Fruit fly (Drosophila melanogaster) whole organism, embryonic: ENCODE results near the gene Tlk.

Experiments
- Ada2b ChIP-seq: fragments of 200-800 bp; sonication (Bioruptor generic); IDR thresholded peaks from 2 replicates; pipeline ENCODE4 v1.3.6; 2022; ENCODE audit warnings: missing biosample characterization, missing genetic modification characterization
- CG10321 ChIP-seq: fragments of 200-800 bp; sonication (Bioruptor generic); IDR thresholded peaks from 2 replicates; pipeline ENCODE4 v1.3.6; 2022; ENCODE audit warnings: missing biosample characterization, missing genetic modification characterization
- CG10543 ChIP-seq: fragments of 200-800 bp; sonication (Bioruptor generic); optimal IDR thresholded peaks from 3 replicates; lab custom pipeline; 2017; ENCODE audit warnings: missing biosample characterization, mild to moderate bottlenecking, missing genetic modification characterization, moderate library complexity
- CG12104 ChIP-seq: fragments of 200-800 bp; sonication (Bioruptor generic); optimal IDR thresholded peaks from 3 replicates; lab custom pipeline; 2016; ENCODE audit warnings: missing biosample characterization, missing genetic modification characterization
- CG13624 ChIP-seq: fragments of 200-800 bp; sonication (Bioruptor generic); optimal IDR thresholded peaks from 2 replicates; lab custom pipeline; 2016; ENCODE audit warnings: missing biosample characterization, missing genetic modification characterization
- CG14050 ChIP-seq: fragments of 200-800 bp; sonication (Bioruptor generic); IDR thresholded peaks from 3 replicates; pipeline ENCODE4 v1.3.6; 2022; ENCODE audit warnings: missing biosample characterization, missing genetic modification characterization
- CG14441 ChIP-seq: fragments of 200-800 bp; sonication (Bioruptor generic); IDR thresholded peaks from 2 replicates; pipeline ENCODE4 v1.3.6; 2022; ENCODE audit warnings: missing biosample characterization, missing genetic modification characterization
- CG15073 ChIP-seq: fragments of 200-800 bp; sonication (Bioruptor generic); optimal IDR thresholded peaks from 2 replicates; lab custom pipeline; 2016; ENCODE audit warnings: missing biosample characterization, missing genetic modification characterization
- CG1529 ChIP-seq: fragments of 200-800 bp; sonication (Bioruptor generic); optimal IDR thresholded peaks from 3 replicates; lab custom pipeline; 2018; ENCODE audit warnings: missing biosample characterization, missing genetic modification characterization
- CG15514 ChIP-seq: fragments of 200-800 bp; sonication (Bioruptor generic); optimal IDR thresholded peaks from 3 replicates; lab custom pipeline; 2017; ENCODE audit warnings: missing biosample characterization, missing genetic modification characterization, mild to moderate bottlenecking, moderate library complexity, missing genetic modification reagents
- CG17328 ChIP-seq: fragments of 200-800 bp; sonication (Bioruptor generic); IDR thresholded peaks from 2 replicates; pipeline ENCODE4 v1.3.6; 2022; ENCODE audit warnings: missing biosample characterization, missing genetic modification characterization
- CG31365 ChIP-seq: fragments of 200-800 bp; sonication (Bioruptor generic); optimal IDR thresholded peaks from 2 replicates; lab custom pipeline; 2018; ENCODE audit warnings: missing biosample characterization, mild to moderate bottlenecking, missing genetic modification characterization
- CG31441 ChIP-seq: fragments of 200-800 bp; sonication (Bioruptor generic); IDR thresholded peaks from 2 replicates; pipeline ENCODE4 v1.3.6; 2022; ENCODE audit warnings: missing biosample characterization, missing genetic modification characterization
- CG32772 ChIP-seq: fragments of 200-800 bp; sonication (Bioruptor generic); IDR thresholded peaks from 2 replicates; pipeline ENCODE4 v1.3.6; 2022; ENCODE audit warnings: missing biosample characterization, missing genetic modification characterization
- CG6765 ChIP-seq: fragments of 200-800 bp; sonication (Bioruptor generic); optimal IDR thresholded peaks from 3 replicates; lab custom pipeline; 2017; ENCODE audit warnings: missing biosample characterization, mild to moderate bottlenecking, missing genetic modification characterization
- CG6813 ChIP-seq: fragments of 200-800 bp; sonication (Bioruptor generic); optimal IDR thresholded peaks from 2 replicates; lab custom pipeline; 2017; ENCODE audit warnings: missing biosample characterization, missing genetic modification characterization, mild to moderate bottlenecking, moderate library complexity, missing genetic modification reagents
- CG6854 ChIP-seq: fragments of 200-800 bp; sonication (Bioruptor generic); optimal IDR thresholded peaks from 3 replicates; lab custom pipeline; 2017; ENCODE audit warnings: missing biosample characterization, mild to moderate bottlenecking, missing genetic modification characterization
- CG7271 ChIP-seq: fragments of 200-800 bp; sonication (Bioruptor generic); optimal IDR thresholded peaks from 2 replicates; lab custom pipeline; 2018; ENCODE audit warnings: missing biosample characterization, mild to moderate bottlenecking, missing genetic modification characterization, moderate library complexity
- CG9797 ChIP-seq: fragments of 200-800 bp; sonication (Bioruptor generic); optimal IDR thresholded peaks from 3 replicates; lab custom pipeline; 2018; ENCODE audit warnings: missing biosample characterization, mild to moderate bottlenecking, missing genetic modification characterization
- Camta ChIP-seq: fragments of 200-800 bp; sonication (Bioruptor generic); optimal IDR thresholded peaks from 2 replicates; lab custom pipeline; 2016; ENCODE audit warnings: missing biosample characterization, missing genetic modification characterization
- D19A ChIP-seq: fragments of 200-800 bp; optimal IDR thresholded peaks from 3 replicates; lab custom pipeline; 2019; ENCODE audit warnings: missing biosample characterization, mild to moderate bottlenecking, missing genetic modification characterization, moderate library complexity
- E2f1 ChIP-seq: fragments of 200-800 bp; sonication (Bioruptor generic); IDR thresholded peaks from 2 replicates; pipeline ENCODE4 v1.3.6; 2022; ENCODE audit warnings: missing biosample characterization, missing genetic modification characterization
- Ets97D ChIP-seq: fragments of 200-800 bp; sonication (Bioruptor generic); optimal IDR thresholded peaks from 3 replicates; lab custom pipeline; 2016; ENCODE audit warnings: missing biosample characterization, missing genetic modification characterization
- Kr ChIP-seq: fragments of 200-800 bp; sonication (Bioruptor generic); optimal IDR thresholded peaks from 2 replicates; lab custom pipeline; 2017; ENCODE audit warnings: missing biosample characterization, mild to moderate bottlenecking, missing genetic modification characterization
- MTF-1 ChIP-seq: fragments of 200-800 bp; sonication (Bioruptor generic); optimal IDR thresholded peaks from 2 replicates; lab custom pipeline; 2018; ENCODE audit warnings: missing biosample characterization, mild to moderate bottlenecking, missing genetic modification characterization, borderline replicate concordance
- Nf-YC ChIP-seq: fragments of 200-800 bp; optimal IDR thresholded peaks from 3 replicates; lab custom pipeline; 2019; ENCODE audit warnings: missing biosample characterization, mild to moderate bottlenecking, missing genetic modification characterization, moderate library complexity
- Pdp1 ChIP-seq, 2 experiments: fragments of 200-800 bp; sonication (Bioruptor generic); optimal IDR thresholded peaks; 3 replicates each; lab custom pipeline; 2016; ENCODE audit warnings: missing biosample characterization in 2 of 2, missing genetic modification characterization in 2 of 2, mild to moderate bottlenecking in 1 of 2, moderate library complexity in 1 of 2
- Sry-δ ChIP-seq: fragments of 200-800 bp; sonication (Bioruptor generic); optimal IDR thresholded peaks from 2 replicates; lab custom pipeline; 2016; ENCODE audit warnings: missing biosample characterization, missing genetic modification characterization
- Trl ChIP-seq, 3 experiments: fragments of >200 bp in 2 of 3; fragments of 200-800 bp in 1 of 3; sonication (Bioruptor generic) in 1 of 3; optimal IDR thresholded peaks; 2 replicates in 1 of 3; 3 replicates in 2 of 3; lab custom pipeline; 2016 to 2017; ENCODE audit warnings: missing biosample characterization in 1 of 3, missing genetic modification characterization in 1 of 3
- amos ChIP-seq: fragments of 200-800 bp; sonication (Bioruptor generic); IDR thresholded peaks from 2 replicates; pipeline ENCODE4 v1.3.6; 2022; ENCODE audit warnings: missing biosample characterization, missing genetic modification characterization; ENCODE audit not compliant: partially characterized antibody
- cg ChIP-seq: fragments of 200-800 bp; sonication (Bioruptor generic); optimal IDR thresholded peaks from 3 replicates; lab custom pipeline; 2019; ENCODE audit warnings: missing biosample characterization, mild to moderate bottlenecking, missing genetic modification characterization, moderate library complexity
- cwo ChIP-seq: fragments of 200-800 bp; sonication (Bioruptor generic); optimal IDR thresholded peaks from 3 replicates; lab custom pipeline; 2017; ENCODE audit warnings: missing biosample characterization, missing genetic modification characterization, mild to moderate bottlenecking, moderate library complexity, missing genetic modification reagents
- hb ChIP-seq: fragments of 200-800 bp; sonication (Bioruptor generic); IDR thresholded peaks from 3 replicates; pipeline ENCODE4 v1.3.6; 2022; ENCODE audit warnings: missing biosample characterization, missing genetic modification characterization; ENCODE audit not compliant: partially characterized antibody
- hkb ChIP-seq, 2 experiments: fragments of 200-800 bp in 1 of 2; fragments of >200 bp in 1 of 2; sonication (Bioruptor generic) in 1 of 2; IDR thresholded peaks in 1 of 2; optimal IDR thresholded peaks in 1 of 2; 2 replicates each; pipeline versions ENCODE4 v1.3.6 to Lab custom; 2017 to 2022; ENCODE audit warnings: missing biosample characterization in 1 of 2, missing genetic modification characterization in 1 of 2
- insv ChIP-seq, 2 experiments: fragments of 200-800 bp; sonication (Bioruptor generic); optimal IDR thresholded peaks; 3 replicates each; lab custom pipeline; 2016 to 2018; ENCODE audit warnings: missing biosample characterization in 2 of 2, missing genetic modification characterization in 2 of 2
- ken ChIP-seq: fragments of 200-800 bp; sonication (Bioruptor generic); IDR thresholded peaks from 3 replicates; pipeline ENCODE4 v1.3.6; 2022; ENCODE audit warnings: missing biosample characterization, missing genetic modification characterization
- lilli ChIP-seq: fragments of 200-800 bp; sonication (Bioruptor generic); optimal IDR thresholded peaks from 3 replicates; lab custom pipeline; 2016; ENCODE audit warnings: missing biosample characterization, missing genetic modification characterization
- mam ChIP-seq: fragments of 200-800 bp; sonication (Bioruptor generic); optimal IDR thresholded peaks from 3 replicates; lab custom pipeline; 2016; ENCODE audit warnings: missing biosample characterization, missing genetic modification characterization
- nom ChIP-seq: fragments of 200-800 bp; sonication (Bioruptor generic); optimal IDR thresholded peaks from 2 replicates; lab custom pipeline; 2017; ENCODE audit warnings: missing biosample characterization, missing genetic modification characterization, mild to moderate bottlenecking, moderate library complexity, missing genetic modification reagents
- onecut ChIP-seq: fragments of 200-800 bp; sonication (Bioruptor generic); IDR thresholded peaks from 2 replicates; pipeline ENCODE4 v1.3.6; 2022; ENCODE audit warnings: missing biosample characterization, missing genetic modification characterization
- pho ChIP-seq: fragments of 200-800 bp; sonication (Bioruptor generic); optimal IDR thresholded peaks from 2 replicates; lab custom pipeline; 2016; ENCODE audit warnings: missing biosample characterization, missing genetic modification characterization
- pita ChIP-seq: fragments of 200-800 bp; sonication (Bioruptor generic); optimal IDR thresholded peaks from 2 replicates; lab custom pipeline; 2017; ENCODE audit warnings: missing biosample characterization, mild to moderate bottlenecking, missing genetic modification characterization
- prd ChIP-seq, 3 experiments: fragments of >200 bp in 2 of 3; fragments of 200-800 bp in 1 of 3; sonication (Bioruptor generic) in 1 of 3; optimal IDR thresholded peaks in 2 of 3; IDR thresholded peaks in 1 of 3; 2 replicates in 2 of 3; 3 replicates in 1 of 3; pipeline versions ENCODE4 v1.3.6 to Lab custom; 2017 to 2022; ENCODE audit warnings: missing biosample characterization in 1 of 3, missing genetic modification characterization in 1 of 3
- ro ChIP-seq: fragments of 200-800 bp; sonication (Bioruptor generic); IDR thresholded peaks from 2 replicates; pipeline ENCODE4 v1.3.6; 2022; ENCODE audit warnings: missing biosample characterization, missing genetic modification characterization
- sr ChIP-seq: fragments of 200-800 bp; sonication (Bioruptor generic); IDR thresholded peaks from 3 replicates; pipeline ENCODE4 v1.3.6; 2022; ENCODE audit warnings: missing biosample characterization, missing genetic modification characterization
- sug ChIP-seq: fragments of 200-800 bp; optimal IDR thresholded peaks from 2 replicates; lab custom pipeline; 2019; ENCODE audit warnings: missing biosample characterization, mild to moderate bottlenecking, missing genetic modification characterization, moderate library complexity
- tna ChIP-seq: fragments of 200-800 bp; sonication (Bioruptor generic); IDR thresholded peaks from 2 replicates; pipeline ENCODE4 v1.3.6; 2022; ENCODE audit warnings: missing biosample characterization, missing genetic modification characterization; ENCODE audit not compliant: partially characterized antibody
- tx ChIP-seq: fragments of 200-800 bp; sonication (Bioruptor generic); optimal IDR thresholded peaks from 2 replicates; lab custom pipeline; 2016; ENCODE audit warnings: missing biosample characterization, missing genetic modification characterization
- vnd ChIP-seq: fragments of 200-800 bp; sonication (Bioruptor generic); IDR thresholded peaks from 3 replicates; pipeline ENCODE4 v1.3.6; 2022; ENCODE audit warnings: missing biosample characterization, missing genetic modification characterization; ENCODE audit not compliant: partially characterized antibody

The Tlk gene

DNA sequence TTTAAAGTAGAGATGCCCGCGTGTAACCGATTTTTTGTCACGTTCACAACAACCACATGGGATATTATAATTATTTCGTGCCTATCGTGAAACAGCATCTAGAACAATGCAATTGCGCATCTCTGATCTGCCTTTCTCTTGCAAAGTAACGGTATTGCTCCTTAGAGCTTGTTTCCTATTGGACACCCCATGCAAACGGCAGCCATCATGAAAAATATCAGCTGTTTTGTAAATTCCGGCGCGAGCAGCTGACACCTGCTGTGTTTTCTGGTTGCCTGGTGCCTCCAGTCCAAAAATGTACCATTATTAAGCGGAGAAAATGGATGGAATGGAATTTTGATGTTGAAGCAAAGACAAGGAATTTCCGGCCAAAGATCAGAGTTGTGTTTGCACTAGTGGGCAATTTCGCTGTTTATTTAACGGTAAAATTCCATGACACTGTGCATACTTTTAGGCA lies 15.6 kb upstream of the Tlk start:
- no peak for TF ChIP-seq prd (optimal IDR thresholded peaks at IDR 0.05; lab: Kevin White, UChicago)
- TF ChIP-seq prd (GFP tag; IDR thresholded peaks at IDR 0.05; lab: Robert Waterston, UW), result no peak
- TF ChIP-seq CG14441 (GFP tag; lab: Robert Waterston, UW), result no peak
- TF ChIP-seq ro (GFP tag; lab: Robert Waterston, UW), result no peak
- TF ChIP-seq CG15073, result no peak
- peak; percentile 76 for TF ChIP-seq nom (GFP tag; lab: Kevin White, UChicago)
- TF ChIP-seq CG17328 (GFP tag; lab: Robert Waterston, UW), result no peak
- TF ChIP-seq CG10321, result no peak
- TF ChIP-seq hb (GFP tag; lab: Robert Waterston, UW), result no peak
- TF ChIP-seq cg, result no peak
- TF ChIP-seq pho (GFP tag; lab: Kevin White, UChicago), result no peak
- TF ChIP-seq CG31441 (GFP tag; lab: Robert Waterston, UW), result peak; percentile 26; the same call in 1 of the 2 replicates
- no peak for TF ChIP-seq CG6813 (GFP tag; lab: Kevin White, UChicago)
- TF ChIP-seq sr (GFP tag; lab: Robert Waterston, UW), result no peak
- peak; percentile 9; the same call in 1 of the 2 replicates for TF ChIP-seq onecut
- TF ChIP-seq tx (GFP tag; lab: Kevin White, UChicago), result no peak
- no peak for TF ChIP-seq lilli (GFP tag; lab: Kevin White, UChicago)
- peak; percentile 8 for TF ChIP-seq CG10543 (GFP tag; lab: Kevin White, UChicago)
- TF ChIP-seq Ada2b, result no peak
- no peak for TF ChIP-seq CG31365
- TF ChIP-seq Camta (GFP tag; lab: Kevin White, UChicago), result no peak
- TF ChIP-seq Pdp1 (GFP tag; optimal IDR thresholded peaks at IDR 0.05; lab: Kevin White, UChicago), result no peak
- no peak for TF ChIP-seq D19A (tag; lab: Kevin White, UChicago)
- TF ChIP-seq CG12104 (GFP tag; lab: Kevin White, UChicago), result no peak
- TF ChIP-seq ken, result no peak
- peak; percentile 57; the same call in 1 of the 3 replicates for TF ChIP-seq vnd (GFP tag; lab: Robert Waterston, UW)
- TF ChIP-seq CG32772 (GFP tag; lab: Robert Waterston, UW), result no peak
- TF ChIP-seq hkb (optimal IDR thresholded peaks at IDR 0.05; lab: Kevin White, UChicago), result no peak
- TF ChIP-seq hkb (GFP tag; IDR thresholded peaks at IDR 0.05; lab: Robert Waterston, UW), result no peak
- no peak for TF ChIP-seq CG15514
- no peak for TF ChIP-seq Kr (GFP tag; lab: Kevin White, UChicago)
- no peak for TF ChIP-seq cwo (GFP tag; lab: Kevin White, UChicago)
- peak; percentile 94 for TF ChIP-seq Nf-YC
- no peak for TF ChIP-seq CG14050 (GFP tag; lab: Robert Waterston, UW)
- no peak; the same call in 1 of the 2 replicates for TF ChIP-seq amos
- TF ChIP-seq insv (GFP tag; optimal IDR thresholded peaks at IDR 0.05; lab: Kevin White, UChicago), result peak in 1 of 2 experiments; percentile 65
- no peak for TF ChIP-seq pita (GFP tag; lab: Kevin White, UChicago)
- no peak for TF ChIP-seq E2f1 (GFP tag; lab: Robert Waterston, UW)
- peak; percentile 35 for TF ChIP-seq MTF-1 (GFP tag; lab: Kevin White, UChicago)
- TF ChIP-seq CG13624 (GFP tag; lab: Kevin White, UChicago), result no peak
- peak; percentile 11 for TF ChIP-seq Sry-δ (GFP tag; lab: Kevin White, UChicago)
- TF ChIP-seq CG6854, result no peak
- TF ChIP-seq CG7271 (tag; lab: Kevin White, UChicago), result peak; percentile 55
- no peak for TF ChIP-seq CG9797 (GFP tag; lab: Kevin White, UChicago)
- TF ChIP-seq CG1529, result peak; percentile 1
- peak; percentile 40 for TF ChIP-seq Ets97D (GFP tag; lab: Kevin White, UChicago)
- peak; percentile 19 for TF ChIP-seq sug
- TF ChIP-seq Trl (optimal IDR thresholded peaks at IDR 0.05; lab: Kevin White, UChicago), result no peak
- TF ChIP-seq Trl (GFP tag; optimal IDR thresholded peaks at IDR 0.05; lab: Kevin White, UChicago), result peak; percentile 19
- TF ChIP-seq tna (GFP tag; lab: Robert Waterston, UW), result no peak; the same call in 1 of the 2 replicates
- no peak for TF ChIP-seq CG6765 (GFP tag; lab: Kevin White, UChicago)
- no peak for TF ChIP-seq mam (GFP tag; lab: Kevin White, UChicago)
